Fruit fly (Drosophila melanogaster) S2 (cell line): ENCODE results near the gene Mrp5.

ENCODE experiments used
- CG8478 ChIP-seq: fragments of >200 bp; optimal IDR thresholded peaks from 2 replicates; lab custom pipeline; 2018
- CTCF ChIP-seq, 2 experiments: fragments of >200 bp; optimal IDR thresholded peaks; 2 replicates each; lab custom pipeline; 2018

DNA sequence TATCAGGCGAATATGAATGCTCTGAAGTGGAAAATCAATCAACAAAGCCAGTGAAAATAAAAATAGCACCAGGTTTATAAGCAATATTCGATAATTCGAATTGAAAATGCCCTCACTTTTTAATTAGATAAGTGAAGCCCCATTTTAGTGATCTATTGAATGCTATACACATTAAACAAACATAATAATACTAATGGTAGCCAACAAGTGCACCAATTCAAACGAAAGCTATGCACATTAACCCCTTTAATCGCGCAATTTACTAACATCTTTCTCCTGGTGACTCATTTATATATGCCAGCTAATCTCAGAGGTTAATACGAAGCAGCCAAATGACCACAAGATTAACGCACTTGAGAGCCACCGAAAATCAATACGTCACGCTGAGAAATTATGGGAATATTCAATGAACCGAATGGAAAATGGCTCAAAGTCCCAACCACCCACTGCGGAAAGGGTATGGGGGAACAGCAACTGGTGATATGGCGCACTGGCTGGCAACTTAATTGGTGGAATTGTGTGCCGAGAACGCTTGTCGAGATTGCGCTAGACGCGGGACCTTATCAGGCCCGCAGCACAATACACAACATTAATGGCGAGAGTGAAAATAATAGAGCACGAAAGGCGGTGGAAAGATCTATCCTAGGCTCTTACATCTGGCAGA is 16.0 kb downstream of the Mrp5 start:
- TF ChIP-seq CTCF (optimal IDR thresholded peaks at IDR 0.05; lab: Kevin White, UChicago) (no peak), CG8478 (lab: Kevin White, UChicago) (no peak)
